Worm (Caenorhabditis elegans) whole organism, L1 larva: ENCODE measurements around the gene F08G2.5.

Source experiments
- mep-1 ChIP-seq: fragments of 150-350 bp; optimal IDR thresholded peaks from 2 replicates; lab custom pipeline; 2014; ENCODE audit warnings: missing biosample characterization, missing genetic modification characterization
- tbx-2 ChIP-seq: sonication (generic microtip); optimal IDR thresholded peaks from 2 replicates; lab custom pipeline; 2016; ENCODE audit warnings: missing genetic modification characterization, missing compliant biosample characterization
- unc-130 ChIP-seq: fragments of 150-350 bp; optimal IDR thresholded peaks from 2 replicates; lab custom pipeline; 2017; ENCODE audit warnings: missing biosample characterization, missing genetic modification characterization, inconsistent platforms

DNA sequence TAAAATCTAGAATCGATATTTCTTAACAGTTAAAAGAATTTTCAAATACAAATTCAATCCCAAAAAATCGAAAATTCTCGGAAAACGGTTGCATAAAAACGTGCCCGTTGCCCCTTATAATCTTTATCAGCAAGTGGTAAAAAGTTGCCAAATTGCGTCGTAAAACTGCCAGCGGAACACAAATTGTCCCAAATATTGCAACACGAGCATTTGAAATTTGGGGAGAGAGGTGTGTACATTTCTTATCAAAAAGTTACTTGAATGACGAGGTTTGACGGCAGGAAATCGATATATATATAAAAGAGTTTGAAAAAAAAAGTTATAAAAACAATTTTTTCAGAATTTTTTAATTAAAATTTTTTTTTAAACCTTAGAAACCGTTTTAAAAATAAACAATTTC lies 12.6 kb upstream of the F08G2.5 start:
- no peak for TF ChIP-seq tbx-2 (tag; lab: Kevin White, UChicago)
- TF ChIP-seq mep-1 (tag; lab: Kevin White, UChicago), result no peak
- TF ChIP-seq unc-130 (tag; lab: Kevin White, UChicago), result no peak
